Fruit fly (Drosophila melanogaster): Measurements from ENCODE around the gene lt.

The lt gene

DNA sequence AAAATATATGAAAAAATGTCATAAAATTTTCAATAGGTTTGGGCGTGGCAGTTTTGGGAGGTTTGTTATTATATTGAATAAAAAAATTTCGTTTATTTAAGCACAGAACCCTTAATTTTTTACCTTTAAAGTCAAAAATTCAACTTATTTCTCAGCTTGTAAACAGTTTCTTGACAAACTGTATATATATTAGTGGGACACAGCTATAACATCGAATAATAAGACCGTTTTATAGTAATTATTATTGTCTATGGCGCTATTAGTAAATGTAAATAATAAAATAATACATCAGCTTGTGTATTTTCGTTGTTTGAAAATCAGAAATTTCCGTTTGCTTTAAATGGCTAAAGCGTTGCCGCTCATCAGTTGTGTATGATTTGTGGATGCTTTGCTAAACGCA is at the start of gene lt:
Gene lt (plus strand): TSS at position 240 of the 400 bp plus-strand sequence.
- TF ChIP-seq Eip74EF (GFP tag; optimal IDR thresholded peaks at IDR 0.05) = peak in 1 of 2 experiments; percentile 5
- peak; percentile 84 for TF ChIP-seq row (GFP tag; IDR thresholded peaks at IDR 0.05)
- TF ChIP-seq CG17359 (tag; optimal IDR thresholded peaks at IDR 0.05) = no peak
- TF ChIP-seq CG8290 (GFP tag; optimal IDR thresholded peaks at IDR 0.05) = peak; percentile 73
- TF ChIP-seq CG8290 (tag; optimal IDR thresholded peaks at IDR 0.05) = no peak
- TF ChIP-seq nmo (GFP tag; optimal IDR thresholded peaks at IDR 0.05) = peak; percentile 62
- no peak for TF ChIP-seq CG43689 (GFP tag; IDR thresholded peaks at IDR 0.05)
- peak; percentile 92 for TF ChIP-seq CG1603 (tag; optimal IDR thresholded peaks at IDR 0.05)
- peak; percentile 53; the same call in 1 of the 2 replicates for TF ChIP-seq MBD-R2 (GFP tag; IDR thresholded peaks at IDR 0.05)
- no peak for TF ChIP-seq CG6254 (GFP tag; optimal IDR thresholded peaks at IDR 0.05)
- TF ChIP-seq ap (GFP tag; IDR thresholded peaks at IDR 0.05) = no peak
- peak; percentile 99 for TF ChIP-seq CG30020 (tag; optimal IDR thresholded peaks at IDR 0.05)
- no peak for TF ChIP-seq Sox102F (GFP tag; optimal IDR thresholded peaks at IDR 0.05)
- peak; percentile 99 for TF ChIP-seq CG1024 (GFP tag; IDR thresholded peaks at IDR 0.05)
- TF ChIP-seq Vsx1 (GFP tag; optimal IDR thresholded peaks at IDR 0.05) = no peak
- peak in 1 of 2 experiments; percentile 29 for TF ChIP-seq Dfd (GFP tag; optimal IDR thresholded peaks at IDR 0.05)
- peak; percentile 67 for TF ChIP-seq BEAF-32 (GFP tag; optimal IDR thresholded peaks at IDR 0.05)
- peak; percentile 10 for TF ChIP-seq CG30403 (GFP tag; optimal IDR thresholded peaks at IDR 0.05)
- peak; percentile 95 for TF ChIP-seq CG7357 (GFP tag; IDR thresholded peaks at IDR 0.05)
- no peak for TF ChIP-seq CG34376 (GFP tag; optimal IDR thresholded peaks at IDR 0.05)
- peak; percentile 63 for TF ChIP-seq MESR4 (GFP tag; optimal IDR thresholded peaks at IDR 0.05)
- peak; percentile 4 for TF ChIP-seq CG10267 (tag; optimal IDR thresholded peaks at IDR 0.05)
- no peak for TF ChIP-seq oc (tag; optimal IDR thresholded peaks at IDR 0.05)
- TF ChIP-seq ind (GFP tag; optimal IDR thresholded peaks at IDR 0.05) = peak; percentile 6
- peak; percentile 44 for TF ChIP-seq gem (tag; optimal IDR thresholded peaks at IDR 0.05)
- peak; percentile 23 for TF ChIP-seq slou (GFP tag; optimal IDR thresholded peaks at IDR 0.05)
- TF ChIP-seq CG10979 (tag; optimal IDR thresholded peaks at IDR 0.05) = no peak
- TF ChIP-seq Dip3 (GFP tag; optimal IDR thresholded peaks at IDR 0.05) = no peak
- TF ChIP-seq stwl (tag; optimal IDR thresholded peaks at IDR 0.05) = no peak
- TF ChIP-seq tio (GFP tag; optimal IDR thresholded peaks at IDR 0.05) = peak; percentile 6
- TF ChIP-seq sens (GFP tag) = peak; percentile 38
- TF ChIP-seq Lhr (GFP tag; optimal IDR thresholded peaks at IDR 0.05) = peak; percentile 80
- no peak for TF ChIP-seq CG12659 (GFP tag; optimal IDR thresholded peaks at IDR 0.05)
- TF ChIP-seq CG4617 (GFP tag; optimal IDR thresholded peaks at IDR 0.05; ENCODE audit: borderline replicate concordance) = peak; percentile 65
- TF ChIP-seq esg (GFP tag; conservative IDR thresholded peaks at IDR 0.05) = 0 out of 2 replicates have a peak, but pooled peaks have one; percentile 28
- TF ChIP-seq CG32767 (GFP tag; IDR thresholded peaks at IDR 0.05) = no peak
- no peak for TF ChIP-seq Elba2 (GFP tag; optimal IDR thresholded peaks at IDR 0.05)
- no peak for TF ChIP-seq ATbp (GFP tag; optimal IDR thresholded peaks at IDR 0.05)
- TF ChIP-seq zen (tag; optimal IDR thresholded peaks at IDR 0.05) = peak; percentile 41
- no peak for TF ChIP-seq CG42726 (GFP tag; IDR thresholded peaks at IDR 0.05; ENCODE audit: partially characterized antibody)
- TF ChIP-seq pzg (GFP tag; optimal IDR thresholded peaks at IDR 0.05) = peak; percentile 16
- TF ChIP-seq CG11723 (GFP tag; optimal IDR thresholded peaks at IDR 0.05) = peak; percentile 65
- peak; percentile 15 for TF ChIP-seq CG1602 (GFP tag; optimal IDR thresholded peaks at IDR 0.05)
- TF ChIP-seq dmrt11E (tag; optimal IDR thresholded peaks at IDR 0.05) = peak; percentile 12
- TF ChIP-seq gfzf (GFP tag; optimal IDR thresholded peaks at IDR 0.05) = peak; percentile 36
- peak; percentile 76 for TF ChIP-seq CG17361 (GFP tag; IDR thresholded peaks at IDR 0.05)
- peak; percentile 98 for TF ChIP-seq ssp (GFP tag; IDR thresholded peaks at IDR 0.05)
- peak; percentile 6 for TF ChIP-seq CG33213 (GFP tag; optimal IDR thresholded peaks at IDR 0.05)
- TF ChIP-seq CG17802 (tag; optimal IDR thresholded peaks at IDR 0.05) = peak; percentile 96
- no peak for TF ChIP-seq CG2712 (tag; optimal IDR thresholded peaks at IDR 0.05)

Data from whole organism, embryonic.